Worm (Caenorhabditis elegans) whole organism, L2 larva: ENCODE measurements around the gene fbxa-74.

Experiments used
- F13H6.1 ChIP-seq: sonication (generic microtip); optimal IDR thresholded peaks from 2 replicates; lab custom pipeline; 2016; ENCODE audit warnings: missing genetic modification characterization, missing compliant biosample characterization
- R02D3.7 ChIP-seq: fragments of 150-350 bp; optimal IDR thresholded peaks from 2 replicates; lab custom pipeline; 2014; ENCODE audit warnings: missing biosample characterization, missing genetic modification characterization
- blmp-1 ChIP-seq: sonication (generic microtip); optimal IDR thresholded peaks from 2 replicates; lab custom pipeline; 2017; ENCODE audit warnings: missing genetic modification characterization, mild to moderate bottlenecking, missing compliant biosample characterization, antibody characterized with exemption, moderate library complexity; ENCODE audit not compliant: insufficient read depth
- dmd-4 ChIP-seq: sonication (generic microtip); optimal IDR thresholded peaks from 2 replicates; lab custom pipeline; 2017; ENCODE audit warnings: missing biosample characterization, missing genetic modification characterization
- elt-3 ChIP-seq: sonication (generic microtip); optimal IDR thresholded peaks from 2 replicates; lab custom pipeline; 2017; ENCODE audit warnings: missing biosample characterization, missing genetic modification characterization
- gmeb-1 ChIP-seq: fragments of 150-350 bp; optimal IDR thresholded peaks from 2 replicates; lab custom pipeline; 2014; ENCODE audit warnings: missing biosample characterization, missing genetic modification characterization
- lsy-2 ChIP-seq, 2 experiments: fragments of 150-350 bp in 1 of 2; sonication (generic microtip) in 1 of 2; optimal IDR thresholded peaks; 2 replicates each; lab custom pipeline; 2014 to 2017; ENCODE audit warnings: missing biosample characterization in 2 of 2, missing genetic modification characterization in 2 of 2
- mab-5 ChIP-seq: fragments of 150-350 bp; optimal IDR thresholded peaks from 2 replicates; lab custom pipeline; 2014; ENCODE audit warnings: missing biosample characterization, missing genetic modification characterization
- nhr-12 ChIP-seq: fragments of 150-350 bp; optimal IDR thresholded peaks from 2 replicates; lab custom pipeline; 2014; ENCODE audit warnings: missing biosample characterization, missing genetic modification characterization
- ztf-1 ChIP-seq: fragments of 200-800 bp; sonication (Bioruptor generic); conservative IDR thresholded peaks from 2 replicates; pipeline ENCODE4 v1.3.6; 2022; ENCODE audit warnings: missing genetic modification characterization, missing compliant biosample characterization

DNA sequence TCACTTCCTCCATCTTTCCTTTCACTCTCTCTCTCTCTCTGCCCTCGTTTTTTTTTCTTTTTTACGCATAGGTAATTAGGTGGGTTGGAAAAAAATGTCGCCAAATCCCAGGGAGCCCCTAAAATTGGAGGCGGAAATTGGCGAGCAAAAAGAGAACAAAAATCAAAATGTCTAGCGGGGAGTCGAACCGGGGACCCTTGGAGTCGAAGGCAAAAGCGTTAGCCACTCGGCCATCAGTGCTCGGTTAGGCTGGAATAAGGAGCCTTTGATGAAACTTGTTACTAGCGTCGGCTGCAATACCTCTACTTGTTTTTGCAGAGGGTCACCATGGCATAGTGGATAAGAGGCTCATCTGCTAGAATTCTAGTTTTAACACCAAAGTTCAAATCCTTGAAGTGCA, 44.3 kb upstream of the fbxa-74 start:
- no peak for TF ChIP-seq elt-3
- no peak for TF ChIP-seq lsy-2 (tag; optimal IDR thresholded peaks at IDR 0.05; lab: Kevin White, UChicago)
- no peak for TF ChIP-seq R02D3.7 (tag; lab: Kevin White, UChicago)
- no peak for TF ChIP-seq mab-5 (tag; lab: Kevin White, UChicago)
- no peak for TF ChIP-seq nhr-12 (tag; lab: Kevin White, UChicago)
- no peak for TF ChIP-seq blmp-1 (tag; lab: Kevin White, UChicago)
- no peak for TF ChIP-seq ztf-1
- TF ChIP-seq F13H6.1 (tag; lab: Kevin White, UChicago): no peak
- TF ChIP-seq dmd-4 (tag; lab: Kevin White, UChicago): no peak
- TF ChIP-seq gmeb-1 (tag; lab: Kevin White, UChicago): no peak
